Worm (Caenorhabditis elegans): Measurements from ENCODE around the gene str-73.

ce11 chrV:16479275-16479674 lies 49.2 kb downstream of the str-73 start, which contains the start of gene T08G3.11:
- TF ChIP-seq ztf-16 (tag; optimal IDR thresholded peaks at IDR 0.05) (no peak), ama-1 (optimal IDR thresholded peaks at IDR 0.05) (no peak), hlh-13 (GFP tag; optimal IDR thresholded peaks at IDR 0.05) (no peak), pros-1 (tag; optimal IDR thresholded peaks at IDR 0.05) (no peak), ceh-24 (tag; optimal IDR thresholded peaks at IDR 0.05) (no peak), pqm-1 (tag; optimal IDR thresholded peaks at IDR 0.05) (no peak), nhr-11 (tag; optimal IDR thresholded peaks at IDR 0.05) (no peak)

Data from whole organism, late embryonic.